Worm (Caenorhabditis elegans) whole organism, late embryonic: ENCODE results near the gene H01G02.4.

Experiments
- Y22D7AL.16 ChIP-seq: sonication (generic microtip); optimal IDR thresholded peaks from 2 replicates; lab custom pipeline; 2016; ENCODE audit warnings: missing genetic modification characterization, missing compliant biosample characterization
- ama-1 ChIP-seq: fragments of 150-350 bp; optimal IDR thresholded peaks from 2 replicates; lab custom pipeline; 2014
- elt-2 ChIP-seq: sonication (generic microtip); optimal IDR thresholded peaks from 2 replicates; lab custom pipeline; 2016; ENCODE audit warnings: missing genetic modification reagents, missing genetic modification characterization, missing compliant biosample characterization
- fkh-10 ChIP-seq: fragments of 150-350 bp; optimal IDR thresholded peaks from 2 replicates; lab custom pipeline; 2014; ENCODE audit warnings: missing biosample characterization, missing genetic modification reagents, missing genetic modification characterization
- hlh-30 ChIP-seq: sonication (generic microtip); optimal IDR thresholded peaks from 2 replicates; lab custom pipeline; 2017; ENCODE audit warnings: antibody characterized with exemption, missing genetic modification characterization, missing compliant biosample characterization; ENCODE audit not compliant: insufficient read depth
- mec-3 ChIP-seq: sonication (generic microtip); optimal IDR thresholded peaks from 2 replicates; lab custom pipeline; 2016; ENCODE audit warnings: borderline replicate concordance, missing genetic modification characterization, missing compliant biosample characterization
- nhr-232 ChIP-seq: sonication (generic microtip); optimal IDR thresholded peaks from 2 replicates; lab custom pipeline; 2016; ENCODE audit warnings: missing genetic modification characterization, missing compliant biosample characterization
- pha-4 ChIP-seq: fragments of 150-350 bp; optimal IDR thresholded peaks from 2 replicates; lab custom pipeline; 2018; ENCODE audit warnings: missing biosample characterization, missing genetic modification reagents, missing genetic modification characterization
- rnt-1 ChIP-seq: sonication (generic microtip); optimal IDR thresholded peaks from 2 replicates; lab custom pipeline; 2016; ENCODE audit warnings: missing genetic modification characterization, missing compliant biosample characterization
- sox-4 ChIP-seq: sonication (generic microtip); optimal IDR thresholded peaks from 2 replicates; lab custom pipeline; 2017; ENCODE audit warnings: mild to moderate bottlenecking, missing genetic modification characterization, inconsistent platforms, missing compliant biosample characterization
- tbx-7 ChIP-seq: sonication (generic microtip); optimal IDR thresholded peaks from 2 replicates; lab custom pipeline; 2016; ENCODE audit warnings: missing genotype, missing genetic modification characterization, missing compliant biosample characterization
- unc-42 ChIP-seq: sonication (generic microtip); optimal IDR thresholded peaks from 2 replicates; lab custom pipeline; 2016; ENCODE audit warnings: missing genotype, missing genetic modification characterization, missing compliant biosample characterization
- unc-55 ChIP-seq: sonication (generic microtip); optimal IDR thresholded peaks from 2 replicates; lab custom pipeline; 2017; ENCODE audit warnings: missing biosample characterization, missing genetic modification reagents, missing genetic modification characterization
- unc-86 ChIP-seq: sonication (generic microtip); optimal IDR thresholded peaks from 2 replicates; lab custom pipeline; 2016; ENCODE audit warnings: missing genetic modification characterization, missing compliant biosample characterization

ce11 chrIV:11821591-11822361 is 18.8 kb upstream of the H01G02.4 start, which contains the start of the genes par-5 and M117.3:
- no peak for TF ChIP-seq pha-4 (tag; lab: Kevin White, UChicago)
- no peak for TF ChIP-seq fkh-10 (GFP tag; lab: Kevin White, UChicago)
- no peak for TF ChIP-seq tbx-7
- no peak for TF ChIP-seq unc-86 (tag; lab: Kevin White, UChicago)
- TF ChIP-seq ama-1 = no peak
- no peak for TF ChIP-seq Y22D7AL.16 (tag; lab: Kevin White, UChicago)
- no peak for TF ChIP-seq nhr-232 (tag; lab: Kevin White, UChicago)
- no peak for TF ChIP-seq sox-4 (tag; lab: Kevin White, UChicago)
- TF ChIP-seq unc-55 (GFP tag; lab: Kevin White, UChicago) = no peak
- TF ChIP-seq unc-42 (tag; lab: Kevin White, UChicago) = peak; percentile 80
- no peak for TF ChIP-seq mec-3
- TF ChIP-seq rnt-1 = no peak
- TF ChIP-seq hlh-30 (tag; lab: Kevin White, UChicago) = peak; percentile 92
- TF ChIP-seq elt-2 (tag; lab: Kevin White, UChicago) = peak; percentile 1
